Worm (Caenorhabditis elegans): ENCODE data around the gene sas-7.

ce11 chrIII:10331232-10331631 is 10.4 kb downstream of the sas-7 start:
- TF ChIP-seq nhr-237 (tag; optimal IDR thresholded peaks at IDR 0.05) (no peak), nhr-12 (tag; optimal IDR thresholded peaks at IDR 0.05) (no peak), ztf-11 (tag; optimal IDR thresholded peaks at IDR 0.05) (no peak), blmp-1 (tag; optimal IDR thresholded peaks at IDR 0.05) (no peak), lsy-2 (tag; optimal IDR thresholded peaks at IDR 0.05) (no peak), nhr-76 (tag; optimal IDR thresholded peaks at IDR 0.05) (no peak), elt-3 (tag; optimal IDR thresholded peaks at IDR 0.05) (no peak), snpc-4 (tag; optimal IDR thresholded peaks at IDR 0.05) (no peak), sptf-1 (tag; optimal IDR thresholded peaks at IDR 0.05) (no peak), mls-2 (tag; optimal IDR thresholded peaks at IDR 0.05) (no peak), hlh-1 (tag; optimal IDR thresholded peaks at IDR 0.05) (no peak), pha-4 (tag; optimal IDR thresholded peaks at IDR 0.05) (no peak), drap-1 (GFP tag; optimal IDR thresholded peaks at IDR 0.05) (no peak)
